Worm (Caenorhabditis elegans) whole organism, mixed stage, embryonic: ENCODE results near the gene lst-6.
"Not testable (repeated sequence)": the region's sequence is repeated elsewhere in the genome, so short reads cannot be mapped to it uniquely, and the experiment has no call there.

Experiments
- M03D4.4 ChIP-seq: sonication (generic microtip); optimal IDR thresholded peaks from 2 replicates; lab custom pipeline; 2017; ENCODE audit warnings: mild to moderate bottlenecking, missing genetic modification characterization, missing compliant biosample characterization
- ceh-43 ChIP-seq: fragments of 200-800 bp; sonication (Bioruptor generic); optimal IDR thresholded peaks from 2 replicates; lab custom pipeline; 2018; ENCODE audit warnings: mild to moderate bottlenecking, missing genetic modification characterization, moderate library complexity, missing compliant biosample characterization
- ces-1 ChIP-seq: fragments of 150-350 bp; optimal IDR thresholded peaks from 2 replicates; lab custom pipeline; 2014; ENCODE audit warnings: missing biosample characterization, missing genetic modification reagents, missing genetic modification characterization
- nhr-28 ChIP-seq: fragments of 150-350 bp; optimal IDR thresholded peaks from 2 replicates; lab custom pipeline; 2014; ENCODE audit warnings: missing biosample characterization, missing genetic modification characterization
- pha-4 ChIP-seq: fragments of 150-350 bp; optimal IDR thresholded peaks from 2 replicates; lab custom pipeline; 2018; ENCODE audit warnings: missing biosample characterization, missing genetic modification reagents, missing genetic modification characterization
- snpc-4 ChIP-seq: fragments of 150-350 bp; optimal IDR thresholded peaks from 2 replicates; lab custom pipeline; 2014; ENCODE audit warnings: missing biosample characterization, missing genetic modification characterization

ce11 chrII:6977732-6978131 lies 44.6 kb downstream of the lst-6 start, which contains the start of gene C15F1.8:
- not testable (repeated sequence) for TF ChIP-seq ceh-43 (GFP tag; lab: Kevin White, UChicago); ces-1; snpc-4 (tag; lab: Kevin White, UChicago); M03D4.4 (tag; lab: Kevin White, UChicago); pha-4 (tag; lab: Kevin White, UChicago); nhr-28 (tag; lab: Kevin White, UChicago)
